Worm (Caenorhabditis elegans): ENCODE results near the gene nspg-6.

DNA sequence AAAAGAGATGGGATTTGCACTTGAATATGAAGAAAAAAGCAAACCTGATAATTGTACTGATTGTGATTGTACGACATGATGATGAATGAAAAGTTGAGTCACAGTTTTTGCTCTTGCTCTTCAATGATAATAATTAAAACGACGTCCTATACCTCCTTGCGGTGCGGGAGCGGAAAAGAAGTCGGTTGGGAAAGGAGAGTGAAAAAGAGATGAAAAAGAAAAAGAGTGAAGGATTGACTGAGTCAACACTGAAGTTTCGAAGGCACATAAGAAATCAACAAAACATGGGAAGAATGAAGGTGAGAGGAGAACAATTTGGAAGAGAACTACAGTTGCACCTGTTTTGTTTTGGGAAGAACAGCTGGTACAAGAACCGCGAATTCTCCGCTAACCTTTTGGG lies 4.6 kb upstream of the nspg-6 start, which contains the start of gene F56C9.8:
- TF ChIP-seq ztf-11 (tag; optimal IDR thresholded peaks at IDR 0.05) (no peak), nhr-77 (tag; optimal IDR thresholded peaks at IDR 0.05) (no peak), ceh-82 (tag; optimal IDR thresholded peaks at IDR 0.05) (no peak), tbx-2 (tag; optimal IDR thresholded peaks at IDR 0.05) (no peak), aha-1 (tag; optimal IDR thresholded peaks at IDR 0.05) (no peak), zag-1 (tag; optimal IDR thresholded peaks at IDR 0.05) (no peak), nhr-11 (tag; optimal IDR thresholded peaks at IDR 0.05) (no peak), mep-1 (tag; optimal IDR thresholded peaks at IDR 0.05) (no peak), nhr-28 (tag; optimal IDR thresholded peaks at IDR 0.05) (no peak), dpl-1 (GFP tag; optimal IDR thresholded peaks at IDR 0.05) (no peak)
